Worm (Caenorhabditis elegans) whole organism, young adult: ENCODE measurements around the gene sgo-1.

Experiments used
- F22D6.2 ChIP-seq: sonication (generic microtip); optimal IDR thresholded peaks from 2 replicates; lab custom pipeline; 2016; ENCODE audit warnings: mild to moderate bottlenecking, missing genetic modification characterization, missing compliant biosample characterization
- F33H1.4 ChIP-seq: fragments of 200-800 bp; sonication (Bioruptor generic); IDR thresholded peaks from 2 replicates; pipeline ENCODE4 v1.3.6; 2022; ENCODE audit warnings: missing genetic modification reagents, missing genetic modification characterization, missing compliant biosample characterization
- F37B4.10 ChIP-seq: fragments of 200-800 bp; sonication (Bioruptor generic); IDR thresholded peaks from 2 replicates; pipeline ENCODE4 v1.3.6; 2022; ENCODE audit warnings: missing genetic modification characterization, missing compliant biosample characterization
- F49E8.2 ChIP-seq: sonication (generic microtip); optimal IDR thresholded peaks from 3 replicates; lab custom pipeline; 2017; ENCODE audit warnings: missing genetic modification characterization, mild to moderate bottlenecking, missing compliant biosample characterization, antibody characterized with exemption, moderate library complexity; ENCODE audit not compliant: insufficient read depth
- F57A8.1 ChIP-seq: fragments of 200-800 bp; sonication (Bioruptor generic); optimal IDR thresholded peaks from 2 replicates; lab custom pipeline; 2018; ENCODE audit warnings: mild to moderate bottlenecking, missing genetic modification characterization, moderate library complexity, missing compliant biosample characterization
- F57C9.4 ChIP-seq: sonication (generic microtip); optimal IDR thresholded peaks from 2 replicates; lab custom pipeline; 2017; ENCODE audit warnings: mild to moderate bottlenecking, missing genetic modification characterization, missing compliant biosample characterization
- K11D2.4 ChIP-seq: fragments of 200-800 bp; sonication (Bioruptor generic); IDR thresholded peaks from 2 replicates; pipeline ENCODE4 v1.3.6; 2022; ENCODE audit warnings: missing genetic modification reagents, missing genetic modification characterization, missing compliant biosample characterization
- K12H6.12 ChIP-seq: fragments of 200-800 bp; sonication (Bioruptor generic); optimal IDR thresholded peaks from 2 replicates; lab custom pipeline; 2018; ENCODE audit warnings: mild to moderate bottlenecking, missing genetic modification characterization, missing compliant biosample characterization
- T26A5.8 ChIP-seq: sonication (generic microtip); optimal IDR thresholded peaks from 2 replicates; lab custom pipeline; 2016; ENCODE audit warnings: missing genetic modification characterization, missing compliant biosample characterization
- Y53G8AR.9 ChIP-seq: fragments of 200-800 bp; sonication (Bioruptor generic); conservative IDR thresholded peaks from 2 replicates; pipeline ENCODE4 v1.3.6; 2022; ENCODE audit warnings: missing genetic modification reagents, missing genetic modification characterization, missing compliant biosample characterization
- ZK185.1 ChIP-seq: sonication (generic microtip); optimal IDR thresholded peaks from 2 replicates; lab custom pipeline; 2016; ENCODE audit warnings: mild to moderate bottlenecking, missing genetic modification characterization, missing compliant biosample characterization; ENCODE audit not compliant: poor library complexity, severe bottlenecking
- aptf-3 ChIP-seq: fragments of 200-800 bp; sonication (Bioruptor generic); IDR thresholded peaks from 2 replicates; pipeline ENCODE4 v1.3.6; 2022; ENCODE audit warnings: missing genetic modification characterization, missing compliant biosample characterization
- atf-7 ChIP-seq: sonication (generic microtip); optimal IDR thresholded peaks from 2 replicates; lab custom pipeline; 2017; ENCODE audit warnings: mild to moderate bottlenecking, missing genetic modification characterization, missing compliant biosample characterization
- athp-1 ChIP-seq: sonication (generic microtip); optimal IDR thresholded peaks from 2 replicates; lab custom pipeline; 2017; ENCODE audit warnings: mild to moderate bottlenecking, missing genetic modification characterization, missing compliant biosample characterization
- attf-3 ChIP-seq: fragments of 200-800 bp; sonication (Bioruptor generic); conservative IDR thresholded peaks from 2 replicates; pipeline ENCODE4 v1.3.6; 2022; ENCODE audit warnings: missing genetic modification reagents, missing genetic modification characterization, missing compliant biosample characterization
- attf-5 ChIP-seq: fragments of 200-800 bp; sonication (Bioruptor generic); optimal IDR thresholded peaks from 2 replicates; lab custom pipeline; 2018; ENCODE audit warnings: mild to moderate bottlenecking, missing genetic modification characterization, missing compliant biosample characterization
- bed-2 ChIP-seq: fragments of 200-800 bp; sonication (Bioruptor generic); IDR thresholded peaks from 2 replicates; pipeline ENCODE4 v1.3.6; 2022; ENCODE audit warnings: missing genetic modification reagents, missing genetic modification characterization, missing compliant biosample characterization
- dox-1 ChIP-seq: fragments of 200-800 bp; sonication (Bioruptor generic); IDR thresholded peaks from 2 replicates; pipeline ENCODE4 v1.3.6; 2022; ENCODE audit warnings: missing genetic modification reagents, missing genetic modification characterization, missing compliant biosample characterization
- dpff-1 ChIP-seq: sonication (generic microtip); optimal IDR thresholded peaks from 2 replicates; lab custom pipeline; 2017; ENCODE audit warnings: mild to moderate bottlenecking, missing genetic modification characterization, missing compliant biosample characterization
- dpl-1 ChIP-seq: fragments of 150-350 bp; optimal IDR thresholded peaks from 2 replicates; lab custom pipeline; 2014; ENCODE audit warnings: missing biosample characterization, missing genetic modification reagents, missing genetic modification characterization
- egl-18 ChIP-seq: fragments of 200-800 bp; sonication (Bioruptor generic); IDR thresholded peaks from 2 replicates; pipeline ENCODE4 v1.3.6; 2022; ENCODE audit warnings: missing genetic modification reagents, missing genetic modification characterization, missing compliant biosample characterization
- ekl-4 ChIP-seq: fragments of 200-800 bp; sonication (Bioruptor generic); IDR thresholded peaks from 2 replicates; pipeline ENCODE4 v1.3.6; 2022; ENCODE audit warnings: missing genetic modification reagents, missing genetic modification characterization, missing compliant biosample characterization
- ets-4 ChIP-seq: fragments of 200-800 bp; sonication (Bioruptor generic); optimal IDR thresholded peaks from 2 replicates; lab custom pipeline; 2018; ENCODE audit warnings: mild to moderate bottlenecking, missing genetic modification characterization, missing compliant biosample characterization
- fkh-3 ChIP-seq: sonication (generic microtip); optimal IDR thresholded peaks from 2 replicates; lab custom pipeline; 2016; ENCODE audit warnings: mild to moderate bottlenecking, missing genetic modification characterization, missing compliant biosample characterization
- lag-1 ChIP-seq: fragments of 200-800 bp; sonication (Bioruptor generic); IDR thresholded peaks from 2 replicates; pipeline ENCODE4 v1.3.6; 2022; ENCODE audit warnings: missing genetic modification reagents, missing genetic modification characterization, missing compliant biosample characterization
- let-607 ChIP-seq, 2 experiments: fragments of 200-800 bp in 1 of 2; sonication (Bioruptor generic) in 1 of 2; sonication (generic microtip) in 1 of 2; optimal IDR thresholded peaks; 2 replicates each; lab custom pipeline; 2016 to 2018; ENCODE audit warnings: mild to moderate bottlenecking in 2 of 2, missing compliant biosample characterization in 2 of 2, missing genetic modification characterization in 2 of 2, moderate library complexity in 2 of 2, missing genotype in 1 of 2
- lin-54 ChIP-seq: fragments of 200-800 bp; sonication (Bioruptor generic); optimal IDR thresholded peaks from 2 replicates; lab custom pipeline; 2018; ENCODE audit warnings: mild to moderate bottlenecking, missing genetic modification characterization, missing compliant biosample characterization
- madf-6 ChIP-seq: fragments of 200-800 bp; sonication (Bioruptor generic); IDR thresholded peaks from 2 replicates; pipeline ENCODE4 v1.3.6; 2022; ENCODE audit warnings: missing genetic modification reagents, missing genetic modification characterization, missing compliant biosample characterization
- nhr-80 ChIP-seq: sonication (generic microtip); optimal IDR thresholded peaks from 2 replicates; lab custom pipeline; 2016; ENCODE audit warnings: missing genetic modification characterization, missing compliant biosample characterization
- pbrm-1 ChIP-seq: fragments of 200-800 bp; sonication (Bioruptor generic); IDR thresholded peaks from 2 replicates; pipeline ENCODE4 v1.3.6; 2022; ENCODE audit warnings: missing genetic modification reagents, missing genetic modification characterization, missing compliant biosample characterization
- pha-4 ChIP-seq: fragments of 150-350 bp; sonication (generic microtip); optimal IDR thresholded peaks from 2 replicates; lab custom pipeline; 2014; ENCODE audit warnings: missing biosample characterization, missing genetic modification reagents, missing genetic modification characterization
- rec-8 ChIP-seq, 2 experiments: sonication (generic microtip); optimal IDR thresholded peaks; 2 replicates each; lab custom pipeline; 2016; ENCODE audit warnings: mild to moderate bottlenecking in 2 of 2, missing genetic modification characterization in 2 of 2, missing genetic modification reagents in 2 of 2, missing genotype in 2 of 2, missing biosample characterization in 1 of 2, missing compliant biosample characterization in 1 of 2, moderate library complexity in 1 of 2
- snpc-1.1 ChIP-seq: sonication (generic microtip); optimal IDR thresholded peaks from 2 replicates; lab custom pipeline; 2017; ENCODE audit warnings: missing genetic modification characterization, mild to moderate bottlenecking, missing compliant biosample characterization, antibody characterized with exemption, moderate library complexity, missing genotype, missing genetic modification reagents; ENCODE audit not compliant: insufficient read depth
- snpc-4 ChIP-seq, 5 experiments: fragments of 150-350 bp in 1 of 5; sonication (generic microtip) in 4 of 5; optimal IDR thresholded peaks; 2 replicates each; lab custom pipeline; 2014 to 2018; ENCODE audit warnings: missing genetic modification characterization in 5 of 5, missing biosample characterization in 3 of 5, antibody characterized with exemption in 2 of 5, mild to moderate bottlenecking in 2 of 5, missing compliant biosample characterization in 2 of 5, missing genotype in 2 of 5, moderate library complexity in 2 of 5, missing genetic modification reagents in 1 of 5
- tbp1 ChIP-seq: fragments of 200-800 bp; sonication (Bioruptor generic); optimal IDR thresholded peaks from 2 replicates; lab custom pipeline; 2018; ENCODE audit warnings: mild to moderate bottlenecking, missing genetic modification characterization, missing compliant biosample characterization
- tlf-1 ChIP-seq: fragments of 200-800 bp; sonication (Bioruptor generic); optimal IDR thresholded peaks from 2 replicates; lab custom pipeline; 2018; ENCODE audit warnings: mild to moderate bottlenecking, missing genetic modification characterization, missing compliant biosample characterization
- unc-62 ChIP-seq: fragments of 150-350 bp; optimal IDR thresholded peaks from 2 replicates; lab custom pipeline; 2014; ENCODE audit warnings: missing biosample characterization, missing genetic modification reagents, missing genetic modification characterization
- ztf-26 ChIP-seq: sonication (generic microtip); optimal IDR thresholded peaks from 2 replicates; lab custom pipeline; 2017; ENCODE audit warnings: missing genetic modification characterization, missing compliant biosample characterization
- ztf-6 ChIP-seq: fragments of 200-800 bp; sonication (Bioruptor generic); IDR thresholded peaks from 2 replicates; pipeline ENCODE4 v1.3.6; 2022; ENCODE audit warnings: missing genetic modification reagents, missing genetic modification characterization, missing compliant biosample characterization

The sgo-1 gene

ce11 chrIV:7841218-7841617 lies 44.9 kb upstream of the sgo-1 start:
- peak; percentile 94 for TF ChIP-seq nhr-80 (tag; lab: Kevin White, UChicago)
- TF ChIP-seq ets-4 (GFP tag; lab: Kevin White, UChicago) = peak; percentile 26
- peak; percentile 17 for TF ChIP-seq attf-5
- no peak for TF ChIP-seq ZK185.1 (tag; lab: Kevin White, UChicago)
- TF ChIP-seq let-607 (tag; optimal IDR thresholded peaks at IDR 0.05; lab: Kevin White, UChicago) = peak; percentile 49 to 65

DNA sequence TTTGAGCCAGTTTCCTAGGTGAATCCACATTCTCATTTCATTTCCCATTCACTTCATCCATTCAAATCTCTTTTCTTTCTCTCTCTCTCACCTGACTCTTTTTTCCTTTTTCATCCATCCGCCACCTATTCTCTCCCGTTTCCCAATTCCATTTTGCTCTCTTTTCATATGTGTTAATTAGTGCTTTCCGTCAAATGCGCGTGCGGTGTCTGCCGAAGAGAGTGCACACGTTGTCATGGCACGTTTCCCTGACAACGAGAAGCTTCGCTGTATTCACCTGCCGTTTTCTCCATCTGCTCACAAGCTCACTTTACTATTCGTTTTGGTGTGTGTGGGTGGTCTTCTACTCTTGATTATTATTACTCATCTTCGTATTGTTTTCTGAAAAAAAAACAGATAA lies 43.6 kb upstream of the sgo-1 start:
- TF ChIP-seq attf-5 (no peak), lin-54 (GFP tag; lab: Kevin White, UChicago) (no peak), F33H1.4 (GFP tag; lab: Robert Waterston, UW) (no peak), bed-2 (no peak), K12H6.12 (no peak), ztf-6 (GFP tag; lab: Robert Waterston, UW) (no peak), rec-8 (tag; optimal IDR thresholded peaks at IDR 0.05; lab: Kevin White, UChicago) (no peak), F57C9.4 (tag; lab: Kevin White, UChicago) (no peak), lag-1 (no peak), madf-6 (GFP tag; lab: Robert Waterston, UW) (no peak), ztf-26 (no peak), dox-1 (no peak)

DNA sequence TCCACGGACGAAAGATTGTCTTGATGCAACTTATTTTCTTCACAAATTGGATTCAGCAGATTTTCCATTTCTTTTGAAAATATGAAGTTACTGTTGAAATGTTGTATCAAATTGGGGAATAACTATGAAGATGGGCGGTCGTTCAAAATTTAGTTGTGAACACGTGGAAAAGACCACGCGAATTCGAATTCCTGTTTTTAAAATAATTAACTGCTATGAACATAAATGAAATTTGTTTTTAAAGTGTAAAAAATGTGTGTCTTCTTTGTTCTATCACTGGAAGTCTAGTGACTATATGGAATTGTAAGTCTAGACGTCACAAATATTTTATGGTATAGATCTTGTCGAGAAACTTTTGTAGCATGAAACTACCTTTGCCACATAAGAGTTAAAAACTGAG lies 42.1 kb upstream of the sgo-1 start, which contains the start of gene C06A6.7:
Gene C06A6.7 (minus strand): TSS at position 101 of the 400 bp plus-strand sequence.
- no peak for TF ChIP-seq dpff-1 (tag; lab: Kevin White, UChicago)
- no peak for TF ChIP-seq snpc-1.1
- TF ChIP-seq egl-18 = no peak
- TF ChIP-seq pbrm-1 (GFP tag; lab: Robert Waterston, UW) = no peak
- no peak for TF ChIP-seq snpc-4 (GFP tag; optimal IDR thresholded peaks at IDR 0.05; lab: Kevin White, UChicago)
- TF ChIP-seq snpc-4 (tag; optimal IDR thresholded peaks at IDR 0.05; lab: Kevin White, UChicago) = no peak
- TF ChIP-seq pha-4 (tag; lab: Kevin White, UChicago) = no peak

DNA sequence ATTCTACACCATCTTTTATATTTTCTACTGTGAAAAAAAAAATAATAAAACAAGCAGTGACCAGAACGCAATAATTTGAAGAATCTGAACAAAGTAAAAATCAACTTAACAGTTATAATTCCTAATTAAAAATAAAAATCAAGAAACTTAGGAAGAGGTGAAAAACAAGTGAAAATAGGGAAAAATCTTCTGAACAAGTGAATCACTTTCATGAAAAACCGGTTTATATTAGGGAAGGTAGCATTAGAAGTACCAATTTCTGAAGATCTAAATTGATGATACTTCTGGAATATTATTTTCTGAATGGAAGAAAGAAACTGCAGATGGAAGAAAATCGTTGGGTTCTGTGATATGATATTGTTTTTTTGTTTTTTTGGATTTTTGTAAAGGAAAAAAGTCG lies 40.2 kb upstream of the sgo-1 start:
- TF ChIP-seq Y53G8AR.9 = no peak
- no peak for TF ChIP-seq pha-4 (tag; lab: Kevin White, UChicago)
- TF ChIP-seq snpc-1.1 = no peak
- TF ChIP-seq athp-1 (tag; lab: Kevin White, UChicago) = no peak
- TF ChIP-seq ekl-4 (GFP tag; lab: Robert Waterston, UW) = no peak
- TF ChIP-seq tlf-1 = no peak
- TF ChIP-seq fkh-3 (tag; lab: Kevin White, UChicago) = no peak
- TF ChIP-seq F49E8.2 (tag; lab: Kevin White, UChicago) = no peak
- no peak for TF ChIP-seq F57A8.1

ce11 chrIV:7836030-7836429 lies 39.7 kb upstream of the sgo-1 start:
- TF ChIP-seq lin-54 (GFP tag; lab: Kevin White, UChicago) = no peak
- TF ChIP-seq attf-3 (GFP tag; lab: Robert Waterston, UW) = no peak
- TF ChIP-seq unc-62 (GFP tag; lab: Kevin White, UChicago) = no peak
- TF ChIP-seq T26A5.8 (tag; lab: Kevin White, UChicago) = no peak
- no peak for TF ChIP-seq aptf-3 (GFP tag; lab: Robert Waterston, UW)
- no peak for TF ChIP-seq F22D6.2
- no peak for TF ChIP-seq atf-7 (tag; lab: Kevin White, UChicago)
- no peak for TF ChIP-seq F37B4.10 (GFP tag; lab: Robert Waterston, UW)
- TF ChIP-seq dpl-1 (GFP tag; lab: Kevin White, UChicago) = no peak
- no peak for TF ChIP-seq K11D2.4 (GFP tag; lab: Robert Waterston, UW)
- no peak for TF ChIP-seq tbp1 (GFP tag; lab: Kevin White, UChicago)
- no peak for TF ChIP-seq ets-4 (GFP tag; lab: Kevin White, UChicago)
- TF ChIP-seq tlf-1 = no peak
- no peak for TF ChIP-seq Y53G8AR.9
